Worm (Caenorhabditis elegans) whole organism, late embryonic: ENCODE data around the gene trf-1.

Source experiments
- elt-4 ChIP-seq: sonication (generic microtip); optimal IDR thresholded peaks from 2 replicates; lab custom pipeline; 2016; ENCODE audit warnings: missing genetic modification characterization, missing compliant biosample characterization
- hlh-6 ChIP-seq: sonication (generic microtip); optimal IDR thresholded peaks from 2 replicates; lab custom pipeline; 2016; ENCODE audit warnings: missing genotype, missing genetic modification characterization, missing compliant biosample characterization

DNA sequence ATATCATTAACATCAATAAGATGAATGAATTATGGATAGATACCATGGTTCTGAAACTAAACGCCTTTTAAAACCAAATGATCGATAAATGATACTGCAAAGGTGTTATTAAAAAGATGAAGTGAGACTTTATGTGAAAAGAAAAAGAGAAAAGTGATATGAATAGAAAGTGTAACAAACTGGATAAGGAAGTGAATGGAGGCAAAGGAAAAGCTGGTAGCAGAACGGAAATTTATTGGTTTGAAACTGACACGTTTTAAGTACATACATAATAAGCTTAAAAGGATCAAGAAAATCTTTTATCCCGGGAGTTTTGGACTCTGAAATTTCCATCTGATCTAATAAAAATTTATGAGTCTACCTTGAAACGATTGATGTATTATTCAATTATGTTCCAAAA, 594 bp upstream of the trf-1 start, which contains the start of gene bli-5:
- no peak for TF ChIP-seq hlh-6 (tag; lab: Kevin White, UChicago)
- TF ChIP-seq elt-4: no peak
